Fruit fly (Drosophila melanogaster) whole organism, embryonic: ENCODE data around the gene Ir68b.
A peak's percentile ranks its signal among the peaks of the same experiment; 100 is the strongest.

Source experiments
- CG11504 ChIP-seq: fragments of 200-800 bp; sonication (Bioruptor generic); optimal IDR thresholded peaks from 3 replicates; lab custom pipeline; 2019; ENCODE audit warnings: missing biosample characterization, mild to moderate bottlenecking, missing genetic modification characterization, moderate library complexity
- CG11560 ChIP-seq: fragments of 200-800 bp; sonication (Bioruptor generic); IDR thresholded peaks from 3 replicates; pipeline ENCODE4 v1.3.6; 2022; ENCODE audit warnings: missing biosample characterization, missing genetic modification characterization
- CG13894 ChIP-seq: fragments of 200-800 bp; sonication (Bioruptor generic); optimal IDR thresholded peaks from 3 replicates; lab custom pipeline; 2018; ENCODE audit warnings: missing biosample characterization, mild to moderate bottlenecking, missing genetic modification characterization, moderate library complexity
- CG14710 ChIP-seq: fragments of 200-800 bp; sonication (Bioruptor generic); optimal IDR thresholded peaks from 3 replicates; lab custom pipeline; 2019; ENCODE audit warnings: missing biosample characterization, mild to moderate bottlenecking, missing genetic modification characterization, moderate library complexity
- CG17186 ChIP-seq: fragments of 200-800 bp; sonication (Bioruptor generic); optimal IDR thresholded peaks from 3 replicates; lab custom pipeline; 2017; ENCODE audit warnings: missing biosample characterization, missing genetic modification reagents, missing genetic modification characterization
- CG17328 ChIP-seq: fragments of 200-800 bp; sonication (Bioruptor generic); IDR thresholded peaks from 2 replicates; pipeline ENCODE4 v1.3.6; 2022; ENCODE audit warnings: missing biosample characterization, missing genetic modification characterization
- CG17829 ChIP-seq: fragments of 200-800 bp; optimal IDR thresholded peaks from 2 replicates; lab custom pipeline; 2019; ENCODE audit warnings: missing biosample characterization, mild to moderate bottlenecking, missing genetic modification characterization, moderate library complexity
- CG2875 ChIP-seq: fragments of 200-800 bp; sonication (Bioruptor generic); optimal IDR thresholded peaks from 2 replicates; lab custom pipeline; 2017; ENCODE audit warnings: missing biosample characterization, mild to moderate bottlenecking, missing genetic modification characterization, missing genetic modification reagents
- CG31388 ChIP-seq: fragments of 200-800 bp; sonication (Bioruptor generic); optimal IDR thresholded peaks from 2 replicates; lab custom pipeline; 2016; ENCODE audit warnings: missing biosample characterization, missing genetic modification characterization
- CG32772 ChIP-seq: fragments of 200-800 bp; sonication (Bioruptor generic); IDR thresholded peaks from 2 replicates; pipeline ENCODE4 v1.3.6; 2022; ENCODE audit warnings: missing biosample characterization, missing genetic modification characterization
- CG5180 ChIP-seq: fragments of 200-800 bp; sonication (Bioruptor generic); optimal IDR thresholded peaks from 3 replicates; lab custom pipeline; 2017; ENCODE audit warnings: missing biosample characterization, missing genetic modification characterization, mild to moderate bottlenecking, moderate library complexity, missing genetic modification reagents
- CG6175 ChIP-seq: fragments of 200-800 bp; sonication (Bioruptor generic); IDR thresholded peaks from 3 replicates; pipeline ENCODE4 v1.3.6; 2022; ENCODE audit warnings: missing biosample characterization, missing genetic modification characterization
- CG6272 ChIP-seq: fragments of 200-800 bp; sonication (Bioruptor generic); IDR thresholded peaks from 2 replicates; pipeline ENCODE4 v1.3.6; 2022; ENCODE audit warnings: missing biosample characterization, missing genetic modification characterization
- CG6683 ChIP-seq: fragments of 200-800 bp; sonication (Bioruptor generic); optimal IDR thresholded peaks from 2 replicates; lab custom pipeline; 2017; ENCODE audit warnings: missing biosample characterization, mild to moderate bottlenecking, missing genetic modification characterization, missing genetic modification reagents
- CG6791 ChIP-seq: fragments of 200-800 bp; sonication (Bioruptor generic); IDR thresholded peaks from 3 replicates; pipeline ENCODE4 v1.3.6; 2022; ENCODE audit warnings: missing biosample characterization, missing genetic modification characterization; ENCODE audit not compliant: partially characterized antibody
- CG7839 ChIP-seq: fragments of 200-800 bp; sonication (Bioruptor generic); optimal IDR thresholded peaks from 3 replicates; lab custom pipeline; 2018; ENCODE audit warnings: missing biosample characterization, mild to moderate bottlenecking, missing genetic modification characterization, moderate library complexity
- CG7987 ChIP-seq: fragments of 200-800 bp; sonication (Bioruptor generic); optimal IDR thresholded peaks from 2 replicates; lab custom pipeline; 2018; ENCODE audit warnings: missing biosample characterization, mild to moderate bottlenecking, missing genetic modification characterization, moderate library complexity
- CG8089 ChIP-seq: fragments of 200-800 bp; sonication (Bioruptor generic); optimal IDR thresholded peaks from 3 replicates; lab custom pipeline; 2016; ENCODE audit warnings: missing biosample characterization, missing genetic modification characterization
- CG8478 ChIP-seq: fragments of >200 bp; optimal IDR thresholded peaks from 2 replicates; lab custom pipeline; 2018
- CG9876 ChIP-seq: fragments of 200-800 bp; sonication (Bioruptor generic); optimal IDR thresholded peaks from 2 replicates; lab custom pipeline; 2016; ENCODE audit warnings: missing biosample characterization, missing genetic modification characterization
- CoRest ChIP-seq: fragments of 200-800 bp; sonication (Bioruptor generic); optimal IDR thresholded peaks from 3 replicates; lab custom pipeline; 2018; ENCODE audit warnings: missing biosample characterization, mild to moderate bottlenecking, missing genetic modification characterization, moderate library complexity
- Dll ChIP-seq: fragments of 200-800 bp; sonication (Bioruptor generic); IDR thresholded peaks from 4 replicates; pipeline ENCODE4 v1.3.6; 2022; ENCODE audit warnings: missing biosample characterization, missing genetic modification characterization; ENCODE audit not compliant: partially characterized antibody
- Dref ChIP-seq: fragments of 200-800 bp; sonication (Bioruptor generic); IDR thresholded peaks from 2 replicates; pipeline ENCODE4 v1.3.6; 2022; ENCODE audit warnings: missing biosample characterization, missing genetic modification characterization
- Elba2 ChIP-seq: fragments of 200-800 bp; sonication (Bioruptor generic); optimal IDR thresholded peaks from 3 replicates; lab custom pipeline; 2016; ENCODE audit warnings: missing biosample characterization, missing genetic modification characterization
- Gsc ChIP-seq: fragments of 200-800 bp; sonication (Bioruptor generic); IDR thresholded peaks from 2 replicates; pipeline ENCODE4 v1.3.6; 2022; ENCODE audit warnings: missing biosample characterization, missing genetic modification characterization
- H15 ChIP-seq: fragments of 200-800 bp; sonication (Bioruptor generic); IDR thresholded peaks from 3 replicates; pipeline ENCODE4 v1.3.6; 2022; ENCODE audit warnings: missing biosample characterization, missing genetic modification characterization
- Jarid2 ChIP-seq: fragments of 200-800 bp; sonication (Bioruptor generic); optimal IDR thresholded peaks from 3 replicates; lab custom pipeline; 2017; ENCODE audit warnings: mild to moderate bottlenecking, missing biosample characterization, missing genetic modification reagents, missing genetic modification characterization
- Lim3 ChIP-seq: fragments of 200-800 bp; sonication (Bioruptor generic); IDR thresholded peaks from 2 replicates; pipeline ENCODE4 v1.3.6; 2022; ENCODE audit warnings: missing biosample characterization, missing genetic modification characterization
- NK7.1 ChIP-seq: fragments of 200-800 bp; sonication (Bioruptor generic); optimal IDR thresholded peaks from 3 replicates; lab custom pipeline; 2016; ENCODE audit warnings: missing biosample characterization, missing genetic modification characterization
- Neu2 ChIP-seq: fragments of 200-800 bp; sonication (Bioruptor generic); optimal IDR thresholded peaks from 3 replicates; lab custom pipeline; 2016; ENCODE audit warnings: missing biosample characterization, missing genetic modification characterization, borderline replicate concordance
- Side ChIP-seq: fragments of 200-800 bp; sonication (Bioruptor generic); optimal IDR thresholded peaks from 2 replicates; lab custom pipeline; 2016; ENCODE audit warnings: missing biosample characterization, missing genetic modification characterization
- Spps ChIP-seq: fragments of 200-800 bp; sonication (Bioruptor generic); optimal IDR thresholded peaks from 2 replicates; lab custom pipeline; 2018; ENCODE audit warnings: missing biosample characterization, mild to moderate bottlenecking, missing genetic modification characterization
- btn ChIP-seq: fragments of 200-800 bp; sonication (Bioruptor generic); optimal IDR thresholded peaks from 2 replicates; lab custom pipeline; 2016; ENCODE audit warnings: missing biosample characterization, missing genetic modification characterization
- cato ChIP-seq: fragments of 200-800 bp; sonication (Bioruptor generic); optimal IDR thresholded peaks from 2 replicates; lab custom pipeline; 2016; ENCODE audit warnings: missing biosample characterization, missing genetic modification characterization, borderline replicate concordance
- caup ChIP-seq: fragments of 200-800 bp; sonication (Bioruptor generic); optimal IDR thresholded peaks from 3 replicates; lab custom pipeline; 2017; ENCODE audit warnings: missing biosample characterization, mild to moderate bottlenecking, missing genetic modification characterization, moderate library complexity; ENCODE audit not compliant: severe bottlenecking
- cg ChIP-seq: fragments of 200-800 bp; sonication (Bioruptor generic); optimal IDR thresholded peaks from 3 replicates; lab custom pipeline; 2019; ENCODE audit warnings: missing biosample characterization, mild to moderate bottlenecking, missing genetic modification characterization, moderate library complexity
- chinmo ChIP-seq: fragments of 200-800 bp; sonication (Bioruptor generic); IDR thresholded peaks from 4 replicates; pipeline ENCODE4 v1.3.6; 2022; ENCODE audit warnings: missing biosample characterization, missing genetic modification characterization; ENCODE audit not compliant: partially characterized antibody
- chn ChIP-seq: fragments of 200-800 bp; sonication (Bioruptor generic); optimal IDR thresholded peaks from 2 replicates; lab custom pipeline; 2016; ENCODE audit warnings: missing biosample characterization, missing genetic modification characterization
- danr ChIP-seq: fragments of 200-800 bp; sonication (Bioruptor generic); IDR thresholded peaks from 2 replicates; pipeline ENCODE4 v1.3.6; 2022; ENCODE audit warnings: missing biosample characterization, missing genetic modification characterization
- dati ChIP-seq: fragments of 200-800 bp; sonication (Bioruptor generic); IDR thresholded peaks from 2 replicates; pipeline ENCODE4 v1.3.6; 2022; ENCODE audit warnings: missing biosample characterization, missing genetic modification characterization
- ems ChIP-seq: fragments of 200-800 bp; sonication (Bioruptor generic); optimal IDR thresholded peaks from 3 replicates; lab custom pipeline; 2016; ENCODE audit warnings: missing biosample characterization, missing genetic modification characterization
- lbe ChIP-seq: fragments of 200-800 bp; sonication (Bioruptor generic); optimal IDR thresholded peaks from 2 replicates; lab custom pipeline; 2016; ENCODE audit warnings: missing biosample characterization, mild to moderate bottlenecking, missing genetic modification characterization
- pan ChIP-seq, 4 experiments: fragments of >200 bp in 3 of 4; fragments of 200-800 bp in 1 of 4; sonication (Bioruptor generic) in 1 of 4; optimal IDR thresholded peaks in 3 of 4; IDR thresholded peaks in 1 of 4; 2 replicates each; pipeline versions ENCODE4 v1.3.6 to Lab custom; 2017 to 2022; ENCODE audit warnings: missing biosample characterization in 2 of 4, missing genetic modification characterization in 2 of 4, mixed read lengths in 1 of 4
- ranshi ChIP-seq: fragments of 200-800 bp; sonication (Bioruptor generic); IDR thresholded peaks from 2 replicates; pipeline ENCODE4 v1.3.6; 2022; ENCODE audit warnings: missing biosample characterization, missing genetic modification characterization
- repo ChIP-seq: fragments of 200-800 bp; sonication (Bioruptor generic); optimal IDR thresholded peaks from 2 replicates; lab custom pipeline; 2016; ENCODE audit warnings: missing biosample characterization, missing genetic modification characterization
- stwl ChIP-seq: fragments of 200-800 bp; sonication (Bioruptor generic); optimal IDR thresholded peaks from 3 replicates; lab custom pipeline; 2018; ENCODE audit warnings: missing biosample characterization, mild to moderate bottlenecking, missing genetic modification characterization, moderate library complexity
- tll ChIP-seq, 2 experiments: fragments of 200-800 bp in 1 of 2; fragments of >200 bp in 1 of 2; sonication (Bioruptor generic) in 1 of 2; optimal IDR thresholded peaks; 2 replicates each; lab custom pipeline; 2017 to 2019; ENCODE audit warnings: missing biosample characterization in 2 of 2, missing genetic modification characterization in 2 of 2, mild to moderate bottlenecking in 1 of 2, moderate library complexity in 1 of 2
- wor ChIP-seq: fragments of 200-800 bp; sonication (Bioruptor generic); IDR thresholded peaks from 2 replicates; pipeline ENCODE4 v1.3.6; 2022; ENCODE audit warnings: missing biosample characterization, missing genetic modification characterization

Gene Ir68b

DNA sequence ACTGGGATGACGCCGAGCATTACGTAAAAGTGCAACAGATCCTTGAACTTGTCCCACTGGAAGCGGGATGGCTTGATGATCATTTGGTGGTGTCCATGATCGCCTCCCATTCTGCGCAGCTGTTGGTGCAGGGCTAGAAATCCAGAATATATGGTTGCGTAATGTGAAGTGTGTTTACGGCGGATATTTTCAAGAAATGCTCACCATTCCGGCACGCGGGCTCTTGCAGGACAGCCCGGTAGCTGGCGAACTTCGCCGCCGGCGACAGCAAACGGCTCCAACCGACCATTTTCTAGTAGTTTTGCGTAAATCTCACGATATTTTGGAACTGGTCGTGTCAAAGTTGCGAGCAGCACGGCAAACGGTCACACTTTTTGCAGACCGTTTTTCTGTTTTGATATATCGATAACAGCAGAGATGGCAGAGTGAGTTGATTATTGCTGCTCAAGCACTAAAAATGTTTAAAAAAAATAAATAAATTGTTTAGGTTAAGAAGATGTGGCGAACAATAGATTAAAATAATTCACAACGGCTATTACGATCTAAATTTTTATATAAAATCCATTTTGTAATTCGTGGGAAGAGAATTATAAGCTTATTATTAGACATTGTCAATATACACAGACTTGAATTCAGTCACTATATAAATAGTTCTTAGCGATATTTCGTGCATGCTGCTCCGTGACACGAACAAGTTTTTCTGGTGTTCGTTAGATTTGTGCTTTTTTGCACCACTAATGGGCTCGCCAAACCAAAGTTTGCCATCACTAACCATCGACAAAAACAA, 11.1 kb upstream of the Ir68b start, which contains the start of the genes ND-SGDH and RhoGAP68F (continued):
- TF ChIP-seq CG6175 (GFP tag; lab: Robert Waterston, UW): 0 out of 3 replicates have a peak, but pooled peaks have one; percentile 52
- TF ChIP-seq chinmo (GFP tag; lab: Robert Waterston, UW): peak; percentile 88; the same call in 3 of the 4 replicates
- TF ChIP-seq Spps (tag; lab: Kevin White, UChicago): peak; percentile 2
- TF ChIP-seq CG11560 (tag; lab: Robert Waterston, UW): no peak; the same call in 2 of the 3 replicates
- TF ChIP-seq CG8089 (GFP tag; lab: Kevin White, UChicago): peak; percentile 45
- peak; percentile 85 for TF ChIP-seq Neu2
- TF ChIP-seq CG32772 (GFP tag; lab: Robert Waterston, UW): peak; percentile 59; the same call in 1 of the 2 replicates
- TF ChIP-seq CG6272 (GFP tag; lab: Robert Waterston, UW): peak; percentile 83; the same call in 1 of the 2 replicates
- peak; percentile 99 for TF ChIP-seq Dll (GFP tag; lab: Robert Waterston, UW)
- TF ChIP-seq Dref (GFP tag; lab: Robert Waterston, UW): peak; percentile 64
- TF ChIP-seq CG7839: peak; percentile 77
- TF ChIP-seq H15 (GFP tag; lab: Robert Waterston, UW): peak; percentile 44; the same call in 1 of the 3 replicates
- TF ChIP-seq chn: peak; percentile 71
- TF ChIP-seq cato (GFP tag; lab: Kevin White, UChicago): peak; percentile 70
- no peak for TF ChIP-seq Gsc (GFP tag; lab: Robert Waterston, UW)
- no peak for TF ChIP-seq CG2875 (GFP tag; lab: Kevin White, UChicago)
- peak; percentile 17; the same call in 1 of the 2 replicates for TF ChIP-seq danr (GFP tag; lab: Robert Waterston, UW)
- TF ChIP-seq repo (GFP tag; lab: Kevin White, UChicago): no peak
- TF ChIP-seq pan (optimal IDR thresholded peaks at IDR 0.05; lab: Kevin White, UChicago): no peak
- TF ChIP-seq pan (GFP tag; optimal IDR thresholded peaks at IDR 0.05 in 1 of 2, IDR thresholded peaks at IDR 0.05 in 1 of 2): peak in 1 of 2 experiments; percentile 51
- no peak for TF ChIP-seq Jarid2
- peak; percentile 56; the same call in 1 of the 2 replicates for TF ChIP-seq ranshi (GFP tag; lab: Robert Waterston, UW)
- TF ChIP-seq CG8478 (lab: Kevin White, UChicago): no peak
- TF ChIP-seq Lim3 (GFP tag; lab: Robert Waterston, UW): no peak
- TF ChIP-seq CG5180: no peak

- no peak for TF ChIP-seq ems (GFP tag; lab: Kevin White, UChicago)
- peak; percentile 46 for TF ChIP-seq CG7987 (GFP tag; lab: Kevin White, UChicago)
- no peak for TF ChIP-seq CG13894
- no peak for TF ChIP-seq wor (GFP tag; lab: Robert Waterston, UW)
- peak; percentile 56 for TF ChIP-seq stwl (tag; lab: Kevin White, UChicago)
- TF ChIP-seq NK7.1: no peak
- TF ChIP-seq CG31388 (GFP tag; lab: Kevin White, UChicago): peak; percentile 14
- TF ChIP-seq dati (GFP tag; lab: Robert Waterston, UW): no peak
- TF ChIP-seq CG17829 (tag; lab: Kevin White, UChicago): peak; percentile 85
- TF ChIP-seq CG6683 (GFP tag; lab: Kevin White, UChicago): no peak
- no peak for TF ChIP-seq Side (GFP tag; lab: Kevin White, UChicago)
- peak; percentile 74 for TF ChIP-seq CG17186 (GFP tag; lab: Kevin White, UChicago)
- TF ChIP-seq Elba2 (GFP tag; lab: Kevin White, UChicago): no peak
- TF ChIP-seq CoRest: peak; percentile 29
- no peak for TF ChIP-seq CG9876 (GFP tag; lab: Kevin White, UChicago)
- peak; percentile 44 for TF ChIP-seq caup
- TF ChIP-seq lbe (GFP tag; lab: Kevin White, UChicago): peak; percentile 33
- TF ChIP-seq CG17328: no peak
- TF ChIP-seq CG14710 (tag; lab: Kevin White, UChicago): peak; percentile 86
- no peak for TF ChIP-seq tll (GFP tag; optimal IDR thresholded peaks at IDR 0.05; lab: Kevin White, UChicago)
- TF ChIP-seq cg (GFP tag; lab: Kevin White, UChicago): no peak
- no peak for TF ChIP-seq btn (GFP tag; lab: Kevin White, UChicago)
- peak; percentile 34 for TF ChIP-seq CG11504 (tag; lab: Kevin White, UChicago)
- peak; percentile 40; the same call in 1 of the 3 replicates for TF ChIP-seq CG6791
These were observed 9.4 kb upstream of the Ir68b start, which contains the start of the genes CG5645 and Atg12 for dm6 chr3L:12136630-12137029. TSS of gene CG5645 (minus strand) at chr3L:12136706. TSS of gene Atg12 (plus strand) at chr3L:12136967.
